Worm (Caenorhabditis elegans): ENCODE data around the gene arrd-2.

ce11 chrII:9418065-9418567, 10.5 kb downstream of the arrd-2 start, which contains the start of the genes M176.4 and M176.16:
- no peak for TF ChIP-seq lin-13 (tag; optimal IDR thresholded peaks at IDR 0.05)
- TF ChIP-seq mls-2 (tag; optimal IDR thresholded peaks at IDR 0.05) = no peak
- TF ChIP-seq nhr-76 (tag; optimal IDR thresholded peaks at IDR 0.05) = no peak
- no peak for TF ChIP-seq unc-62 (GFP tag; optimal IDR thresholded peaks at IDR 0.05)
- no peak for TF ChIP-seq lsy-2 (tag; optimal IDR thresholded peaks at IDR 0.05)
- no peak for TF ChIP-seq hlh-1 (tag; optimal IDR thresholded peaks at IDR 0.05)
- no peak for TF ChIP-seq ceh-43 (GFP tag; optimal IDR thresholded peaks at IDR 0.05)
- no peak for TF ChIP-seq nhr-237 (tag; optimal IDR thresholded peaks at IDR 0.05)
- TF ChIP-seq ces-1 (GFP tag; optimal IDR thresholded peaks at IDR 0.05) = no peak

Data from whole organism, mixed stage, embryonic.